Worm (Caenorhabditis elegans) whole organism, young adult: ENCODE measurements around the gene npp-20.

Experiments
- K11D2.4 ChIP-seq: fragments of 200-800 bp; sonication (Bioruptor generic); IDR thresholded peaks from 2 replicates; pipeline ENCODE4 v1.3.6; 2022; ENCODE audit warnings: missing genetic modification reagents, missing genetic modification characterization, missing compliant biosample characterization
- Y95B8A.8 ChIP-seq: fragments of 200-800 bp; sonication (Bioruptor generic); IDR thresholded peaks from 2 replicates; pipeline ENCODE4 v1.3.6; 2022; ENCODE audit warnings: missing genetic modification reagents, missing genetic modification characterization, missing compliant biosample characterization
- hsf-1 ChIP-seq: fragments of 200-800 bp; sonication (Bioruptor generic); IDR thresholded peaks from 2 replicates; pipeline ENCODE4 v1.3.6; 2022; ENCODE audit warnings: missing genetic modification reagents, missing genetic modification characterization, missing compliant biosample characterization
- unc-62 ChIP-seq: fragments of 150-350 bp; optimal IDR thresholded peaks from 2 replicates; lab custom pipeline; 2014; ENCODE audit warnings: missing biosample characterization, missing genetic modification reagents, missing genetic modification characterization
- ztf-25 ChIP-seq: fragments of 200-800 bp; sonication (Bioruptor generic); IDR thresholded peaks from 2 replicates; pipeline ENCODE4 v1.3.6; 2022; ENCODE audit warnings: missing genetic modification reagents, missing genetic modification characterization, missing compliant biosample characterization

DNA sequence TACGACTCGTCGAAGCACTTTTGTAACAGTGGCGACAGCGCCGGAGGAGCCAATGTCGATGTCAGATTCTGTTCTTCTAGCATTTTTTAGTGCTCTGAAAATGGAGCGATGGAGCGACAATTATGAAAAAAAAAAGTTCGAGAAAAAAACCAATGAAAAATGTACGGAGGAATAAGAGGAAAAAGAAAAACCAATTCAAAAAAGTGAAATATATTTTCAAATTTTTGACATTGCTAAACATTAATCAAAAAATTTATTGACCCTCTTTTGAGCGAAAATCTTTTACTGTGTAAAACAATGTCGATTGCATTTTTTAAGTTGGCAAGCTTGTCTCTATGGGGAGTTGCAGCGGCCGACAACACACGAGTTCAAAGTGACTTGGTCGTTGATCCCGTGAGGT is 40.5 kb upstream of the npp-20 start, which contains the start of gene K03H6.5:
- no peak for TF ChIP-seq unc-62 (GFP tag; lab: Kevin White, UChicago)
- TF ChIP-seq Y95B8A.8 (GFP tag; lab: Robert Waterston, UW) = no peak
- no peak for TF ChIP-seq K11D2.4 (GFP tag; lab: Robert Waterston, UW)
- TF ChIP-seq hsf-1 (GFP tag; lab: Robert Waterston, UW) = no peak
- TF ChIP-seq ztf-25 = no peak
